Worm (Caenorhabditis elegans): ENCODE data around the gene odr-8.

The odr-8 gene

DNA sequence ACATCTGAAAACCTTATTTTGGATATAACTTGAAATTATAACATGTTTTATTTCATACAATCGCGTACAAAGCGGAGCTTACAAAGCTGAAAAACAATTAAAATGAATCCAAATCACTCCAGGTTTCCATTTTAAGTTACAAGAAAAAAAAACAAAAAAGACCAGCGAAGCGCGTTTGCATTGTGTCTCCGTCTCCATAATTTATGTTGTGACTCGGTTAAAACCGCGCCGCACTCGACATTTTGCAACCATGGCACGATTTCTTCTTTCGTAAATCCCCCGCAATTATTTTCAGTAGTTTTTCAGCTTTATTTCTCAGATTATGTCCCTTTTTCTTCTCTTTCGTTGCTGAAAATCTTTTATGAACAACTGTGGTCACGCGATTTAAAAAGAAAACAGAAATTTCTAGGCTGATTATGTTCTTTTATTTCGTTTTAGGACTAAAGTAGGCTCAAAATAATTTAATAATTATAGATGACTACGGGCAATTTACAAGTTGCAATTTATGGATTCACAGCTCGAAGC is 3.0 kb upstream of the odr-8 start, which contains the start of the genes F38A5.2 and dnj-11:
Gene F38A5.2 (minus strand): TSS at position 4 of the 525 bp plus-strand sequence.
Gene dnj-11 (plus strand): TSS at position 475 of the 525 bp plus-strand sequence.
- TF ChIP-seq gmeb-1 (tag; optimal IDR thresholded peaks at IDR 0.05): peak; percentile 77
- TF ChIP-seq mbf-1 (tag; optimal IDR thresholded peaks at IDR 0.05): no peak
- peak; percentile 72 for TF ChIP-seq fos-1 (tag; optimal IDR thresholded peaks at IDR 0.05)
- TF ChIP-seq mab-5 (tag; optimal IDR thresholded peaks at IDR 0.05): peak; percentile 38
- no peak for TF ChIP-seq nhr-23 (tag; optimal IDR thresholded peaks at IDR 0.05)
- peak; percentile 81 for TF ChIP-seq sma-3 (GFP tag; optimal IDR thresholded peaks at IDR 0.05)
- peak; percentile 83 for TF ChIP-seq lin-13 (GFP tag; optimal IDR thresholded peaks at IDR 0.05)
- peak; percentile 47 for TF ChIP-seq ztf-4 (tag; optimal IDR thresholded peaks at IDR 0.05)
- TF ChIP-seq nhr-237 (tag; optimal IDR thresholded peaks at IDR 0.05): no peak
- TF ChIP-seq snpc-4 (tag; optimal IDR thresholded peaks at IDR 0.05): peak; percentile 50
- TF ChIP-seq zag-1 (tag; optimal IDR thresholded peaks at IDR 0.05): peak; percentile 37
- TF ChIP-seq skn-1 (tag; optimal IDR thresholded peaks at IDR 0.05): no peak
- peak; percentile 64 to 90 for TF ChIP-seq lsy-2 (tag; optimal IDR thresholded peaks at IDR 0.05)
- TF ChIP-seq C34F6.9 (tag; optimal IDR thresholded peaks at IDR 0.05): peak; percentile 93
- peak; percentile 16 for TF ChIP-seq blmp-1 (tag; optimal IDR thresholded peaks at IDR 0.05; ENCODE audit: insufficient read depth)
- no peak for TF ChIP-seq Y55F3AM.14 (GFP tag; optimal IDR thresholded peaks at IDR 0.05)
- TF ChIP-seq lin-11 (tag; optimal IDR thresholded peaks at IDR 0.05): peak; percentile 83
- TF ChIP-seq ama-1 (optimal IDR thresholded peaks at IDR 0.05): peak; percentile 42
- TF ChIP-seq R02D3.7 (tag; optimal IDR thresholded peaks at IDR 0.05): peak; percentile 7
- TF ChIP-seq crh-2 (tag; optimal IDR thresholded peaks at IDR 0.05): peak; percentile 87
- TF ChIP-seq sem-4 (tag; optimal IDR thresholded peaks at IDR 0.05): peak; percentile 50
- TF ChIP-seq ceh-82 (tag; optimal IDR thresholded peaks at IDR 0.05): no peak
- peak; percentile 66 for TF ChIP-seq ceh-16 (tag; optimal IDR thresholded peaks at IDR 0.05)
- TF ChIP-seq egl-27 (tag; optimal IDR thresholded peaks at IDR 0.05): peak; percentile 69
- peak; percentile 87 for TF ChIP-seq nhr-129 (tag; optimal IDR thresholded peaks at IDR 0.05)
- no peak for TF ChIP-seq lin-39 (tag; optimal IDR thresholded peaks at IDR 0.05)
- no peak for TF ChIP-seq aly-2 (tag; optimal IDR thresholded peaks at IDR 0.05)
- TF ChIP-seq unc-55 (GFP tag; optimal IDR thresholded peaks at IDR 0.05): peak; percentile 97
- TF ChIP-seq F13H6.1 (tag; optimal IDR thresholded peaks at IDR 0.05): peak; percentile 74
- TF ChIP-seq sma-9 (GFP tag; optimal IDR thresholded peaks at IDR 0.05): peak; percentile 88
- TF ChIP-seq sma-9 (tag; optimal IDR thresholded peaks at IDR 0.05): no peak
- peak; percentile 76 for TF ChIP-seq nhr-21 (tag; optimal IDR thresholded peaks at IDR 0.05)

DNA sequence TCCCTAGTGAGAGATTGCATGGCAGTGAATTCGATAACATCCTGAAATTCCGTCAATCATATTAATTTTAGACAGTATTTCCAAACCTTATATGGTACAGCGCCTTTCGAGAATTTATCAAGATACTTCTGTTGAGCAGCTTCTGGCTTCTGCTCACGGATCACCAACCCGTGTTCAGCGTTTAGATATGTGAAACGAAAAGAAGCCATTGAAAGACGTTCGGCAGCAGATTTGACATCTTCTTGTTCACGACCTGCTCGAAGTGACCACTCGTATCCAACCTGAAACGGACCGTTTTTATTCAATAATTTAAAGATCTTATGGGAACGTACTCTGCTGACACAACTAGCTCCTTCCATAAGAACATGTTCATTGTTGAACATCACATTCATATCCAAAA is 846 bp downstream of the odr-8 start:
- TF ChIP-seq F13H6.1 (tag; optimal IDR thresholded peaks at IDR 0.05) (no peak), peb-1 (tag; optimal IDR thresholded peaks at IDR 0.05) (no peak), nhr-77 (tag; optimal IDR thresholded peaks at IDR 0.05) (no peak), Y55F3AM.14 (GFP tag; optimal IDR thresholded peaks at IDR 0.05) (no peak), sma-9 (GFP tag; optimal IDR thresholded peaks at IDR 0.05) (no peak), sma-9 (tag; optimal IDR thresholded peaks at IDR 0.05) (no peak), alr-1 (tag; optimal IDR thresholded peaks at IDR 0.05) (no peak), elt-1 (tag; optimal IDR thresholded peaks at IDR 0.05) (no peak), nhr-237 (tag; optimal IDR thresholded peaks at IDR 0.05) (no peak), ceh-16 (tag; optimal IDR thresholded peaks at IDR 0.05) (no peak)

DNA sequence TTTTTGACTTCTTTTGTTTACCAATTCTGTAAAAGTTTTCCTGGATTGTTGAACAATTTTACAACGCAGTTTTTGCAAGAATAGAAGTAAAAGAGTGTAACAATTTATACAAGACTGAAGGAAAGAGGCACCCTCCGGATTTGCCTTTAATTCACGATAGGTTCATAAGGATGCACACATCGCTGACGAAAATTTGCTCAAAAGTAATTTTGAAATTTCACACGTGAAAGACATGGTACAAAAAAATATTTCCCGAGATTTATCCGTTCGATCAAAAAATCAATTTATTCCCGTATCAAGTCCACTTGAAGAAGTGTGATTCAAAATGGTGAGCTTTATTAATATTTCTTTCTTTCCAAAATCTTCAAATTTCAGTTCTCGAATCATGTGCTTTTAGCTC is 4.6 kb downstream of the odr-8 start, which contains the start of gene C43G2.3:
Gene C43G2.3 (plus strand): TSS at position 301 of the 400 bp plus-strand sequence.
- TF ChIP-seq unc-55 (GFP tag; optimal IDR thresholded peaks at IDR 0.05) (no peak), nhr-77 (tag; optimal IDR thresholded peaks at IDR 0.05) (no peak), sem-4 (tag; optimal IDR thresholded peaks at IDR 0.05) (no peak), crh-2 (tag; optimal IDR thresholded peaks at IDR 0.05) (no peak), ztf-4 (tag; optimal IDR thresholded peaks at IDR 0.05) (no peak), sma-3 (GFP tag; optimal IDR thresholded peaks at IDR 0.05) (no peak), nhr-237 (tag; optimal IDR thresholded peaks at IDR 0.05) (no peak), dmd-4 (tag; optimal IDR thresholded peaks at IDR 0.05) (no peak), C34F6.9 (tag; optimal IDR thresholded peaks at IDR 0.05) (no peak), nhr-129 (tag; optimal IDR thresholded peaks at IDR 0.05) (no peak), mdl-1 (tag; optimal IDR thresholded peaks at IDR 0.05) (no peak), aly-2 (tag; optimal IDR thresholded peaks at IDR 0.05) (no peak), zag-1 (tag; optimal IDR thresholded peaks at IDR 0.05) (no peak), ZK546.5 (tag; optimal IDR thresholded peaks at IDR 0.05) (no peak), nhr-12 (tag; optimal IDR thresholded peaks at IDR 0.05) (no peak), ama-1 (optimal IDR thresholded peaks at IDR 0.05) (no peak)

Data from whole organism, L2 larva.